Worm (Caenorhabditis elegans): Measurements from ENCODE around the gene cyp-33C9.

- TF ChIP-seq unc-62 (GFP tag; optimal IDR thresholded peaks at IDR 0.05), result no peak
- no peak for TF ChIP-seq lsy-2 (tag; optimal IDR thresholded peaks at IDR 0.05)
- no peak for TF ChIP-seq pha-4 (tag; optimal IDR thresholded peaks at IDR 0.05)
- TF ChIP-seq ztf-11 (tag; optimal IDR thresholded peaks at IDR 0.05), result no peak
- no peak for TF ChIP-seq nhr-28 (tag; optimal IDR thresholded peaks at IDR 0.05)
- TF ChIP-seq nhr-237 (tag; optimal IDR thresholded peaks at IDR 0.05), result no peak
- TF ChIP-seq lin-13 (tag; optimal IDR thresholded peaks at IDR 0.05), result no peak
- no peak for TF ChIP-seq flh-1 (GFP tag; optimal IDR thresholded peaks at IDR 0.05)
- TF ChIP-seq elt-3 (tag; optimal IDR thresholded peaks at IDR 0.05), result no peak
- no peak for TF ChIP-seq tbx-8 (GFP tag; optimal IDR thresholded peaks at IDR 0.05)
- no peak for TF ChIP-seq nhr-12 (tag; optimal IDR thresholded peaks at IDR 0.05)
- no peak for TF ChIP-seq hlh-1 (tag; optimal IDR thresholded peaks at IDR 0.05)
- TF ChIP-seq unc-39 (tag; optimal IDR thresholded peaks at IDR 0.05), result no peak
Measured at ce11 chrV:3081471-3081870, 12.9 kb downstream of the cyp-33C9 start, which contains the start of gene srt-7.

Data from whole organism, mixed stage, embryonic.